Worm (Caenorhabditis elegans) whole organism, young adult: Measurements from ENCODE around the gene T27E4.7.

Experiments used
- bed-2 ChIP-seq: fragments of 200-800 bp; sonication (Bioruptor generic); IDR thresholded peaks from 2 replicates; pipeline ENCODE4 v1.3.6; 2022; ENCODE audit warnings: missing genetic modification reagents, missing genetic modification characterization, missing compliant biosample characterization
- snpc-4 ChIP-seq, 5 experiments: fragments of 150-350 bp in 1 of 5; sonication (generic microtip) in 4 of 5; optimal IDR thresholded peaks; 2 replicates each; lab custom pipeline; 2014 to 2018; ENCODE audit warnings: missing genetic modification characterization in 5 of 5, missing biosample characterization in 3 of 5, antibody characterized with exemption in 2 of 5, mild to moderate bottlenecking in 2 of 5, missing compliant biosample characterization in 2 of 5, missing genotype in 2 of 5, moderate library complexity in 2 of 5, missing genetic modification reagents in 1 of 5

- no peak for TF ChIP-seq bed-2
- no peak for TF ChIP-seq snpc-4 (GFP tag; optimal IDR thresholded peaks at IDR 0.05; lab: Kevin White, UChicago)
- TF ChIP-seq snpc-4 (tag; optimal IDR thresholded peaks at IDR 0.05; lab: Kevin White, UChicago): no peak
Observed at ce11 chrV:9065915-9066314, 10.2 kb downstream of the T27E4.7 start.
